Fruit fly (Drosophila melanogaster) whole organism: ENCODE measurements around the gene Pi3K21B.

Experiments used
- CG8478 ChIP-seq: fragments of >200 bp; optimal IDR thresholded peaks from 2 replicates; lab custom pipeline; 2018; ENCODE audit warnings: inconsistent platforms
- Dll ChIP-seq: fragments of >200 bp; optimal IDR thresholded peaks from 2 replicates; lab custom pipeline; 2017
- EcR ChIP-seq, 2 experiments: fragments of >200 bp; optimal IDR thresholded peaks; 2 replicates each; lab custom pipeline; 2017; ENCODE audit warnings: missing biosample characterization in 2 of 2, missing genetic modification characterization in 2 of 2, missing genetic modification reagents in 2 of 2
- pan ChIP-seq: fragments of >200 bp; optimal IDR thresholded peaks from 2 replicates; lab custom pipeline; 2017
- psq ChIP-seq: fragments of >200 bp; optimal IDR thresholded peaks from 2 replicates; lab custom pipeline; 2017
- usp ChIP-seq: fragments of >200 bp; optimal IDR thresholded peaks from 2 replicates; lab custom pipeline; 2017; ENCODE audit warnings: missing biosample characterization, missing genetic modification characterization, mixed read lengths

Gene Pi3K21B

dm6 chr2L:319159-319558 lies 21.5 kb downstream of the Pi3K21B start, which contains the start of gene CG11912:
TSS of gene CG11912 (minus strand) at chr2L:319259.
- TF ChIP-seq pan (lab: Kevin White, UChicago) (no peak), usp (GFP tag; lab: Kevin White, UChicago) (no peak), Dll (lab: Kevin White, UChicago) (no peak), EcR (GFP tag; optimal IDR thresholded peaks at IDR 0.05; lab: Kevin White, UChicago) (no peak), CG8478 (lab: Kevin White, UChicago) (no peak)

- no peak for TF ChIP-seq EcR (GFP tag; optimal IDR thresholded peaks at IDR 0.05; lab: Kevin White, UChicago)
- TF ChIP-seq CG8478 (lab: Kevin White, UChicago): no peak
- TF ChIP-seq usp (GFP tag; lab: Kevin White, UChicago): no peak
- no peak for TF ChIP-seq psq (lab: Kevin White, UChicago)
- TF ChIP-seq pan (lab: Kevin White, UChicago): no peak
Observed at dm6 chr2L:319745-320144, 22.1 kb downstream of the Pi3K21B start.

dm6 chr2L:321148-321547 lies 23.5 kb downstream of the Pi3K21B start, which contains the start of gene CG11911:
TSS of gene CG11911 (minus strand) at chr2L:321248.
- TF ChIP-seq pan (lab: Kevin White, UChicago) (no peak), CG8478 (lab: Kevin White, UChicago) (no peak), psq (lab: Kevin White, UChicago) (no peak), usp (GFP tag; lab: Kevin White, UChicago) (no peak), Dll (lab: Kevin White, UChicago) (no peak), EcR (GFP tag; optimal IDR thresholded peaks at IDR 0.05; lab: Kevin White, UChicago) (no peak)

dm6 chr2L:321793-322192 lies 24.1 kb downstream of the Pi3K21B start, which contains the start of gene CG33127:
TSS of gene CG33127 (plus strand) at chr2L:322101.
- TF ChIP-seq EcR (GFP tag; optimal IDR thresholded peaks at IDR 0.05; lab: Kevin White, UChicago) (no peak), Dll (lab: Kevin White, UChicago) (no peak), psq (lab: Kevin White, UChicago) (no peak), usp (GFP tag; lab: Kevin White, UChicago) (no peak), CG8478 (lab: Kevin White, UChicago) (no peak), pan (lab: Kevin White, UChicago) (no peak)

dm6 chr2L:322915-323314 lies 25.2 kb downstream of the Pi3K21B start:
- TF ChIP-seq Dll (lab: Kevin White, UChicago) (no peak), usp (GFP tag; lab: Kevin White, UChicago) (no peak), pan (lab: Kevin White, UChicago) (no peak), CG8478 (lab: Kevin White, UChicago) (no peak), psq (lab: Kevin White, UChicago) (no peak)

dm6 chr2L:329661-330060 lies 32.0 kb downstream of the Pi3K21B start, which contains the start of gene CG43755:
TSS of gene CG43755 (minus strand) at chr2L:329761.
- TF ChIP-seq CG8478 (lab: Kevin White, UChicago): no peak
- no peak for TF ChIP-seq EcR (GFP tag; optimal IDR thresholded peaks at IDR 0.05; lab: Kevin White, UChicago)
- no peak for TF ChIP-seq pan (lab: Kevin White, UChicago)
- no peak for TF ChIP-seq usp (GFP tag; lab: Kevin White, UChicago)
- TF ChIP-seq Dll (lab: Kevin White, UChicago): no peak
- TF ChIP-seq psq (lab: Kevin White, UChicago): no peak

dm6 chr2L:332235-332634 lies 34.6 kb downstream of the Pi3K21B start, which contains the start of gene CG31921:
TSS of gene CG31921 (minus strand) at chr2L:332335.
- TF ChIP-seq usp (GFP tag; lab: Kevin White, UChicago): no peak
- no peak for TF ChIP-seq pan (lab: Kevin White, UChicago)
- no peak for TF ChIP-seq EcR (GFP tag; optimal IDR thresholded peaks at IDR 0.05; lab: Kevin White, UChicago)
- TF ChIP-seq CG8478 (lab: Kevin White, UChicago): no peak
- TF ChIP-seq psq (lab: Kevin White, UChicago): no peak
- no peak for TF ChIP-seq Dll (lab: Kevin White, UChicago)

- TF ChIP-seq psq (lab: Kevin White, UChicago) (no peak), Dll (lab: Kevin White, UChicago) (no peak), CG8478 (lab: Kevin White, UChicago) (no peak), usp (GFP tag; lab: Kevin White, UChicago) (no peak), pan (lab: Kevin White, UChicago) (no peak), EcR (GFP tag; optimal IDR thresholded peaks at IDR 0.05; lab: Kevin White, UChicago) (no peak)
Observed at dm6 chr2L:346781-347180, 49.1 kb downstream of the Pi3K21B start.

dm6 chr2L:347604-348003 lies 49.9 kb downstream of the Pi3K21B start:
- TF ChIP-seq EcR (GFP tag; optimal IDR thresholded peaks at IDR 0.05; lab: Kevin White, UChicago) (no peak), usp (GFP tag; lab: Kevin White, UChicago) (no peak), CG8478 (lab: Kevin White, UChicago) (no peak), psq (lab: Kevin White, UChicago) (no peak), Dll (lab: Kevin White, UChicago) (no peak), pan (lab: Kevin White, UChicago) (no peak)
